Fruit fly (Drosophila melanogaster): ENCODE measurements around the gene CG9173.

The CG9173 gene

dm6 chr3L:1420950-1421349 is 2.3 kb downstream of the CG9173 start:
- no peak for TF ChIP-seq EcR (GFP tag; optimal IDR thresholded peaks at IDR 0.05)
- TF ChIP-seq Pif1B (GFP tag; optimal IDR thresholded peaks at IDR 0.05): no peak
- TF ChIP-seq CG9948 (tag; optimal IDR thresholded peaks at IDR 0.05): peak; percentile 66
- no peak for TF ChIP-seq CG4496 (GFP tag; IDR thresholded peaks at IDR 0.05)
- peak; percentile 15 for TF ChIP-seq CG17806 (tag; optimal IDR thresholded peaks at IDR 0.05)
- TF ChIP-seq CG15710 (tag; optimal IDR thresholded peaks at IDR 0.05): peak; percentile 5
- no peak for TF ChIP-seq rn (GFP tag; IDR thresholded peaks at IDR 0.05)
- TF ChIP-seq CG8159 (tag; optimal IDR thresholded peaks at IDR 0.05): peak; percentile 46
- peak; percentile 16 for TF ChIP-seq CG14655 (GFP tag; optimal IDR thresholded peaks at IDR 0.05)
- TF ChIP-seq CG34367 (tag; optimal IDR thresholded peaks at IDR 0.05): no peak
- TF ChIP-seq CG8301 (tag; optimal IDR thresholded peaks at IDR 0.05): no peak
- TF ChIP-seq Ets98B (GFP tag; IDR thresholded peaks at IDR 0.05): no peak

- TF ChIP-seq CG8159 (tag; optimal IDR thresholded peaks at IDR 0.05) (no peak), CG10348 (GFP tag; IDR thresholded peaks at IDR 0.05) (no peak), CG13204 (GFP tag; optimal IDR thresholded peaks at IDR 0.05) (no peak), Ets98B (GFP tag; IDR thresholded peaks at IDR 0.05) (no peak), CG14655 (GFP tag; optimal IDR thresholded peaks at IDR 0.05) (no peak), CG32121 (GFP tag; IDR thresholded peaks at IDR 0.05) (no peak), CG4496 (GFP tag; IDR thresholded peaks at IDR 0.05) (no peak), gl (tag; optimal IDR thresholded peaks at IDR 0.05) (no peak), CG9948 (tag; optimal IDR thresholded peaks at IDR 0.05) (no peak), Pif1B (GFP tag; optimal IDR thresholded peaks at IDR 0.05) (no peak)
These were observed 3.3 kb downstream of the CG9173 start for dm6 chr3L:1419929-1420328.

- TF ChIP-seq CG32121 (GFP tag; IDR thresholded peaks at IDR 0.05) (no peak), CG12605 (GFP tag; IDR thresholded peaks at IDR 0.05) (no peak), CG14655 (GFP tag; optimal IDR thresholded peaks at IDR 0.05) (peak; percentile 3), Pif1B (GFP tag; optimal IDR thresholded peaks at IDR 0.05) (peak; percentile 24), Ets98B (GFP tag; IDR thresholded peaks at IDR 0.05) (no peak), CG9948 (tag; optimal IDR thresholded peaks at IDR 0.05) (peak; percentile 39), CG17806 (tag; optimal IDR thresholded peaks at IDR 0.05) (peak; percentile 24), CG15710 (tag; optimal IDR thresholded peaks at IDR 0.05) (peak; percentile 37), CG8159 (tag; optimal IDR thresholded peaks at IDR 0.05) (peak; percentile 43), CG13204 (GFP tag; optimal IDR thresholded peaks at IDR 0.05) (no peak), gl (tag; optimal IDR thresholded peaks at IDR 0.05) (peak; percentile 3), Pif1A (GFP tag; optimal IDR thresholded peaks at IDR 0.05) (peak; percentile 39), fd96Ca (GFP tag; IDR thresholded peaks at IDR 0.05) (no peak)
These were observed 4.5 kb downstream of the CG9173 start for dm6 chr3L:1418821-1419220.

DNA sequence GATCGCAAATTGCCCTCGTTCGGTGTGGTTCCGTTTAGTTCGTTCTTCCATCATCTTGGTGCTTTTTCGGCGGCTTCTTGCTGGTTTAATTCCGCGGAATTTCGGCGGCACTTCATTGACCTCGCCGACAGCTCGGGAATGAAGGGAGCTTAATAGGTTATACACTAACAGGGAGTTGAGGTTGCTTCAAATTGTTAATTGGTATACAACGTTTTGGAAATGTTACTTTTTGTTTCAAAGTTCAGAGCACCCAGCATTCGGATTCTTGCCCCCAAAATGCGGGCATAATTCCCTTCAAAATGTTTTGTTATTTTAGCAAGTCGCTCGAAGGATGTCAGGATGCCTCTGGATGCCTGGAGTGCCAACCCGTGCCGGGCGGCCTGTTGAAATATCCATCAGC is 5.4 kb downstream of the CG9173 start:
- TF ChIP-seq D1 (tag; optimal IDR thresholded peaks at IDR 0.05) (no peak), CG8301 (tag; optimal IDR thresholded peaks at IDR 0.05) (no peak), CG9948 (tag; optimal IDR thresholded peaks at IDR 0.05) (no peak), CG4496 (GFP tag; IDR thresholded peaks at IDR 0.05) (no peak), Pif1A (GFP tag; optimal IDR thresholded peaks at IDR 0.05) (no peak), CG17806 (tag; optimal IDR thresholded peaks at IDR 0.05) (no peak), CG34367 (tag; optimal IDR thresholded peaks at IDR 0.05) (no peak), CG15710 (tag; optimal IDR thresholded peaks at IDR 0.05) (no peak), EcR (GFP tag; optimal IDR thresholded peaks at IDR 0.05) (no peak), fd96Ca (GFP tag; IDR thresholded peaks at IDR 0.05) (no peak), CG14655 (GFP tag; optimal IDR thresholded peaks at IDR 0.05) (no peak), gl (tag; optimal IDR thresholded peaks at IDR 0.05) (no peak), CG13204 (GFP tag; optimal IDR thresholded peaks at IDR 0.05) (no peak), CG32121 (GFP tag; IDR thresholded peaks at IDR 0.05) (no peak), Pif1B (GFP tag; optimal IDR thresholded peaks at IDR 0.05) (no peak), CG10348 (GFP tag; IDR thresholded peaks at IDR 0.05) (no peak), rn (GFP tag; IDR thresholded peaks at IDR 0.05) (no peak), CG12605 (GFP tag; IDR thresholded peaks at IDR 0.05) (no peak), CG8159 (tag; optimal IDR thresholded peaks at IDR 0.05) (no peak)

DNA sequence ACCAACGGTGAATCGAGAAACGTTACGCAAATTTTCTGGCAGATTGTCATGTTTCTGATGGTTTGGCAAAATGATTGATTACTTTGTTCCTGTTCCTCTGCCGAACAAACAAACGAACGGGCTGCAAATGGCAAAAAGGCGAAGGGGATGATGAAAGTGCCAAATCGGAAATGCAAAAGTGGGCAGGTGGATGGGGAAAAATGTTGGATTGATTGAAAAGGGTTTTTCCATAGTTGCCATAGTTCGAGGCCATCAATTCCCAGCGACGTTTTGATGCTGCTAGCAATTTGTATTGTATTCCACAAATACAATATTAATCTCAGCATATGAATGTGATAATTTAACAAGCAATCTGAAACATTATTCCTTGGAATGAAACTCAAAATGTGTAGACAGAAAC is 7.3 kb downstream of the CG9173 start, which contains the start of gene FucTD:
TSS of gene FucTD (plus strand) at position 301 of the 400 bp plus-strand sequence.
- no peak for TF ChIP-seq D1 (tag; optimal IDR thresholded peaks at IDR 0.05)
- no peak for TF ChIP-seq CG34367 (tag; optimal IDR thresholded peaks at IDR 0.05)
- no peak for TF ChIP-seq CG17806 (tag; optimal IDR thresholded peaks at IDR 0.05)
- TF ChIP-seq CG32121 (GFP tag; IDR thresholded peaks at IDR 0.05): no peak
- no peak for TF ChIP-seq CG8301 (tag; optimal IDR thresholded peaks at IDR 0.05)
- TF ChIP-seq CG13204 (GFP tag; optimal IDR thresholded peaks at IDR 0.05): no peak
- no peak for TF ChIP-seq CG15710 (tag; optimal IDR thresholded peaks at IDR 0.05)
- no peak for TF ChIP-seq CG10348 (GFP tag; IDR thresholded peaks at IDR 0.05)
- no peak for TF ChIP-seq CG12605 (GFP tag; IDR thresholded peaks at IDR 0.05)
- no peak for TF ChIP-seq fd96Ca (GFP tag; IDR thresholded peaks at IDR 0.05)
- no peak for TF ChIP-seq CG8159 (tag; optimal IDR thresholded peaks at IDR 0.05)

dm6 chr3L:1414032-1414431 is 9.2 kb downstream of the CG9173 start:
- peak; percentile 43 for TF ChIP-seq Pif1A (GFP tag; optimal IDR thresholded peaks at IDR 0.05)
- peak; percentile 64 for TF ChIP-seq CG9948 (tag; optimal IDR thresholded peaks at IDR 0.05)
- TF ChIP-seq CG15710 (tag; optimal IDR thresholded peaks at IDR 0.05): peak; percentile 74
- peak; percentile 33; the same call in 1 of the 2 replicates for TF ChIP-seq CG12605 (GFP tag; IDR thresholded peaks at IDR 0.05)
- peak; percentile 53; the same call in 2 of the 3 replicates for TF ChIP-seq fd96Ca (GFP tag; IDR thresholded peaks at IDR 0.05)
- TF ChIP-seq EcR (GFP tag; optimal IDR thresholded peaks at IDR 0.05): no peak
- no peak for TF ChIP-seq CG17806 (tag; optimal IDR thresholded peaks at IDR 0.05)
- TF ChIP-seq CG34367 (tag; optimal IDR thresholded peaks at IDR 0.05): peak; percentile 76
- peak; percentile 45 for TF ChIP-seq CG13204 (GFP tag; optimal IDR thresholded peaks at IDR 0.05)
- peak; percentile 79; the same call in 2 of the 3 replicates for TF ChIP-seq CG4496 (GFP tag; IDR thresholded peaks at IDR 0.05)
- no peak for TF ChIP-seq CG10348 (GFP tag; IDR thresholded peaks at IDR 0.05)
- TF ChIP-seq CG32121 (GFP tag; IDR thresholded peaks at IDR 0.05): no peak
- peak; percentile 67 for TF ChIP-seq gl (tag; optimal IDR thresholded peaks at IDR 0.05)
- TF ChIP-seq Pif1B (GFP tag; optimal IDR thresholded peaks at IDR 0.05): peak; percentile 17
- TF ChIP-seq rn (GFP tag; IDR thresholded peaks at IDR 0.05): no peak
